Worm (Caenorhabditis elegans) whole organism, L1 larva: ENCODE results near the gene M153.3.

ENCODE experiments used
- Y116A8C.19 ChIP-seq: sonication (generic microtip); optimal IDR thresholded peaks from 2 replicates; lab custom pipeline; 2016; ENCODE audit warnings: missing compliant biosample characterization, missing genetic modification characterization, borderline replicate concordance
- elt-2 ChIP-seq: sonication (generic microtip); optimal IDR thresholded peaks from 2 replicates; lab custom pipeline; 2016; ENCODE audit warnings: missing genetic modification characterization, mild to moderate bottlenecking, inconsistent platforms, missing compliant biosample characterization, missing genetic modification reagents
- hpl-2 ChIP-seq: fragments of 150-350 bp; optimal IDR thresholded peaks from 2 replicates; lab custom pipeline; 2014; ENCODE audit warnings: missing biosample characterization, missing genetic modification reagents, missing genetic modification characterization
- jun-1 ChIP-seq: fragments of 150-350 bp; optimal IDR thresholded peaks from 2 replicates; lab custom pipeline; 2014; ENCODE audit warnings: missing biosample characterization, missing genetic modification reagents, missing genetic modification characterization
- lin-13 ChIP-seq: fragments of 150-350 bp; optimal IDR thresholded peaks from 2 replicates; lab custom pipeline; 2014; ENCODE audit warnings: missing biosample characterization, missing genetic modification reagents, missing genetic modification characterization
- lin-15B ChIP-seq: fragments of 150-350 bp; sonication (generic microtip); optimal IDR thresholded peaks from 3 replicates; lab custom pipeline; 2014; ENCODE audit warnings: missing biosample characterization, missing genetic modification characterization
- nhr-20 ChIP-seq: sonication (generic microtip); optimal IDR thresholded peaks from 2 replicates; lab custom pipeline; 2016; ENCODE audit warnings: mild to moderate bottlenecking, missing genetic modification characterization, missing compliant biosample characterization
- nhr-237 ChIP-seq: fragments of 150-350 bp; optimal IDR thresholded peaks from 2 replicates; lab custom pipeline; 2014; ENCODE audit warnings: missing biosample characterization, missing genetic modification characterization
- unc-62 ChIP-seq: fragments of 150-350 bp; optimal IDR thresholded peaks from 2 replicates; lab custom pipeline; 2014; ENCODE audit warnings: missing biosample characterization, missing genetic modification reagents, missing genetic modification characterization

DNA sequence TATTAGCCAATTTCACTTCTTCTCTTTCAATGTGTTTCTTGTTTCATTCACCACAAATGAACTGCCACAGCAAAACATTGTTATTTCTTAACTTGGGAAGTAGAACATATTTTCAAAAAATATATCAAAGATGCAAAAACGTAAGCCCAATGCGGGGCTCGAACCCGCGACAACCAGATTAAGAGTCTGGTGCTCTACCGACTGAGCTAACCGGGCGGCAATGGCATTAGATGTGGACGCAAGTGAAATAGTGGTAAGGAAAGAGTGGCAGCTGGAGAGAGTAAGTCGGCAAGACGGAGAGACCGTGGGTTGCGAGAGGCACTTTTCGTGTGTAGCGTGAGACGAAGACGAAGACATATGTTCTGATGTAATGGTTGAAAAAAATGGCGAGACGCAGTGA lies 36.7 kb upstream of the M153.3 start:
- no peak for TF ChIP-seq hpl-2 (GFP tag; lab: Kevin White, UChicago)
- peak; percentile 82 for TF ChIP-seq nhr-20 (tag; lab: Kevin White, UChicago)
- peak; percentile 75 for TF ChIP-seq jun-1 (tag; lab: Kevin White, UChicago)
- no peak for TF ChIP-seq unc-62 (GFP tag; lab: Kevin White, UChicago)
- no peak for TF ChIP-seq Y116A8C.19 (tag; lab: Kevin White, UChicago)
- peak; percentile 38 for TF ChIP-seq elt-2 (tag; lab: Kevin White, UChicago)
- peak; percentile 19 for TF ChIP-seq lin-13 (GFP tag; lab: Kevin White, UChicago)
- TF ChIP-seq lin-15B (tag; lab: Kevin White, UChicago), result no peak
- TF ChIP-seq nhr-237 (tag; lab: Kevin White, UChicago), result no peak
